Worm (Caenorhabditis elegans): ENCODE data around the gene B0303.14.

DNA sequence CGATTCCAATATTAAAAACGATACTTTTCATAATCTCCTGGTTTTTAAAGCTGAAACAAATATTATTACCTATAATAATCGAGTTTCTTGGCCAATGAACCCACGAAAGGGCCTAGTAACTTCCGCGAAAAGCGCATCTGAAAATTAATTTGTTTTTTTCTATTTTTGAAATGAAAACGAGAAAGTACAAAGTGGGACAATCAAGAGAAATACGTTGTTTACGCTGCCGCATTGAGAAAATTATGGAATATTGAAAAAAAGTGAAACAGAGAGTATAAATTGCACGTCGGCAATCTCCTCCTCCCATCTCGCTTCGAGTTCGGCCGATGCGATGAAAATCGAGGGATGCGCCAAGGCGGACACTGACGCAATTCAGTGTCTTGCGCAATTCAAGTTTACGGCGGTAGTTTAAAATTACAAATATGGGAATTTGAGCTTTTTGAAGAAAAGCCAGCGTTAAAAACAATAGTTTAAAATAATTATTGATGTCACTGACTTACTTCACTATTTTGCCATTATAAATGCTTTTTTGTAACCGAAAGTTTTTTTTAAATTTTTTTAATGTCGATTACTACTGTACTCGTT, 25.4 kb upstream of the B0303.14 start, which contains the start of gene pdhk-2:
- TF ChIP-seq nhr-90 (tag; optimal IDR thresholded peaks at IDR 0.05; ENCODE audit: poor library complexity) (peak; percentile 97), blmp-1 (tag; optimal IDR thresholded peaks at IDR 0.05) (peak; percentile 80), pqm-1 (tag; optimal IDR thresholded peaks at IDR 0.05) (no peak)

All from whole organism, L1 larva.